Worm (Caenorhabditis elegans): ENCODE data around the gene F11A5.17.

- TF ChIP-seq nhr-28 (tag; optimal IDR thresholded peaks at IDR 0.05) (no peak), ztf-11 (tag; optimal IDR thresholded peaks at IDR 0.05) (no peak), nhr-237 (tag; optimal IDR thresholded peaks at IDR 0.05) (no peak), zip-8 (tag; optimal IDR thresholded peaks at IDR 0.05) (no peak), elt-3 (tag; optimal IDR thresholded peaks at IDR 0.05) (no peak)
These were observed 18.2 kb downstream of the F11A5.17 start for ce11 chrV:16220020-16220419.
